Fruit fly (Drosophila melanogaster): ENCODE data around the gene Or23a.

- TF ChIP-seq insv (optimal IDR thresholded peaks at IDR 0.05) (no peak), Sin3A (optimal IDR thresholded peaks at IDR 0.05) (no peak), ttk (optimal IDR thresholded peaks at IDR 0.05) (no peak)
Observed at dm6 chr2L:2677553-2677952, 23.7 kb downstream of the Or23a start, which contains the start of gene Tmtc1.
